Fruit fly (Drosophila melanogaster): ENCODE data around the gene mRpL22.

mRpL22 gene

dm6 chrX:16750712-16751578 lies 32.8 kb upstream of the mRpL22 start (continued):
- TF ChIP-seq CG12071 (GFP tag; optimal IDR thresholded peaks at IDR 0.05) (peak; percentile 40), CG17385 (GFP tag; optimal IDR thresholded peaks at IDR 0.05) (peak; percentile 68), crp (GFP tag; optimal IDR thresholded peaks at IDR 0.05) (peak in 1 of 2 experiments; percentile 4), CG34224 (GFP tag; IDR thresholded peaks at IDR 0.05; ENCODE audit: partially characterized antibody) (no peak), Hey (tag; optimal IDR thresholded peaks at IDR 0.05) (no peak), ap (GFP tag; IDR thresholded peaks at IDR 0.05) (no peak), run (tag; optimal IDR thresholded peaks at IDR 0.05) (peak; percentile 48), Atf6 (GFP tag; IDR thresholded peaks at IDR 0.05) (peak; percentile 70), CG5180 (GFP tag; optimal IDR thresholded peaks at IDR 0.05) (peak; percentile 57), CG15601 (tag; optimal IDR thresholded peaks at IDR 0.05) (peak; percentile 80), CG1832 (GFP tag; optimal IDR thresholded peaks at IDR 0.05) (peak; percentile 4), D19B (GFP tag; optimal IDR thresholded peaks at IDR 0.05) (peak; percentile 15), crc (GFP tag; optimal IDR thresholded peaks at IDR 0.05) (no peak), H15 (GFP tag; IDR thresholded peaks at IDR 0.05) (no peak), CG42726 (GFP tag; IDR thresholded peaks at IDR 0.05; ENCODE audit: partially characterized antibody) (no peak), Lhr (GFP tag; optimal IDR thresholded peaks at IDR 0.05) (peak; percentile 29), ase (GFP tag; IDR thresholded peaks at IDR 0.05) (no peak), NC2β (GFP tag; optimal IDR thresholded peaks at IDR 0.05) (no peak), D (optimal IDR thresholded peaks at IDR 0.05) (no peak), D (GFP tag; optimal IDR thresholded peaks at IDR 0.05) (peak; percentile 73), CG11723 (GFP tag; optimal IDR thresholded peaks at IDR 0.05) (peak; percentile 63), pita (GFP tag; optimal IDR thresholded peaks at IDR 0.05) (no peak), CG18011 (GFP tag; optimal IDR thresholded peaks at IDR 0.05) (no peak), her (GFP tag; optimal IDR thresholded peaks at IDR 0.05) (no peak), CG8281 (tag; optimal IDR thresholded peaks at IDR 0.05) (peak; percentile 45), tx (GFP tag; optimal IDR thresholded peaks at IDR 0.05) (no peak), Atf-2 (GFP tag; optimal IDR thresholded peaks at IDR 0.05) (no peak), twi (tag; optimal IDR thresholded peaks at IDR 0.05) (peak; percentile 51), CG2712 (tag; optimal IDR thresholded peaks at IDR 0.05) (peak; percentile 91), CG3726 (GFP tag; IDR thresholded peaks at IDR 0.05) (no peak), exex (tag; optimal IDR thresholded peaks at IDR 0.05) (peak; percentile 22), onecut (GFP tag; IDR thresholded peaks at IDR 0.05) (peak; percentile 55), lbe (GFP tag; optimal IDR thresholded peaks at IDR 0.05) (peak; percentile 67), Aef1 (GFP tag; IDR thresholded peaks at IDR 0.05) (no peak), CG1024 (GFP tag; IDR thresholded peaks at IDR 0.05) (no peak), sd (tag; optimal IDR thresholded peaks at IDR 0.05) (peak; percentile 45), TFAM (GFP tag; optimal IDR thresholded peaks at IDR 0.05) (no peak), lab (GFP tag; optimal IDR thresholded peaks at IDR 0.05) (peak; percentile 73), lilli (GFP tag; optimal IDR thresholded peaks at IDR 0.05) (peak; percentile 65), MTF-1 (GFP tag; optimal IDR thresholded peaks at IDR 0.05; ENCODE audit: borderline replicate concordance) (peak; percentile 47), HmgD (GFP tag; optimal IDR thresholded peaks at IDR 0.05) (no peak), CG12104 (GFP tag; optimal IDR thresholded peaks at IDR 0.05) (peak; percentile 65), CG10431 (GFP tag; optimal IDR thresholded peaks at IDR 0.05) (peak; percentile 27), CG3847 (GFP tag; IDR thresholded peaks at IDR 0.05) (0 out of 2 replicates have a peak, but pooled peaks have one; percentile 32), CG9609 (GFP tag; optimal IDR thresholded peaks at IDR 0.05) (no peak), Sox102F (GFP tag; optimal IDR thresholded peaks at IDR 0.05) (peak; percentile 71), sim (GFP tag; IDR thresholded peaks at IDR 0.05) (no peak), CG1529 (GFP tag; optimal IDR thresholded peaks at IDR 0.05) (peak; percentile 50), CG14014 (GFP tag; IDR thresholded peaks at IDR 0.05) (peak; percentile 54; the same call in 1 of the 2 replicates)

Data from whole organism, embryonic.